Fruit fly (Drosophila melanogaster) whole organism, prepupa: ENCODE results near the gene wuho.

ENCODE experiments used
- Hr39 ChIP-seq: fragments of 200-800 bp; sonication (Bioruptor generic); optimal IDR thresholded peaks from 2 replicates; lab custom pipeline; 2016; ENCODE audit warnings: missing biosample characterization, missing genetic modification characterization
- Hr4 ChIP-seq: fragments of 200-800 bp; sonication (Bioruptor generic); optimal IDR thresholded peaks from 3 replicates; lab custom pipeline; 2016; ENCODE audit warnings: missing biosample characterization, missing genetic modification characterization
- Sox102F ChIP-seq: fragments of 200-800 bp; sonication (Bioruptor generic); optimal IDR thresholded peaks from 2 replicates; lab custom pipeline; 2016; ENCODE audit warnings: missing biosample characterization, mild to moderate bottlenecking, missing genetic modification characterization
- Sox14 ChIP-seq: fragments of 200-800 bp; sonication (Bioruptor generic); optimal IDR thresholded peaks from 3 replicates; lab custom pipeline; 2016; ENCODE audit warnings: missing biosample characterization, missing genetic modification characterization

DNA sequence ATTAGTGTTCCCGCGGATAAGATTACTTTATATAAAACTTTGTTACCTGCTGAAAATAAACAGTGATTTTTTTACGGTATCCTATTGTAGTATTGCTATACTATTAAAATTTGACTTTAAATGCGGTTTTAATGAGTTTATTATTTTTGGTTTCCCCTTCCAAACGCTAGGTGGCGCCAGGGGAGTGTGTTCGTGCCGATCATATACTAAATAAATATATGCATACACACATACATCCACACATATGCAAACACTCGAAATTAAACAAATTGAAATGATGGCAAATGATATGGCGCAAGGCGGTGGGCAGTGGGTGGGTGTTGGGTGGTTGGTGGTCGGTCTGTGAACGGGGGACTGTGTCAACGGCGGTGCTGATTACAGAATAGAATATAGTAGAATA is 34.2 kb upstream of the wuho start:
- no peak for TF ChIP-seq Hr39 (GFP tag; lab: Kevin White, UChicago)
- TF ChIP-seq Sox102F (GFP tag; lab: Kevin White, UChicago): no peak
- TF ChIP-seq Hr4 (GFP tag; lab: Kevin White, UChicago): no peak
- no peak for TF ChIP-seq Sox14 (GFP tag; lab: Kevin White, UChicago)
